Fruit fly (Drosophila melanogaster) whole organism, embryonic: Measurements from ENCODE around the gene Hr83.

Experiments used
- Abd-B ChIP-seq: fragments of 200-800 bp; sonication (Bioruptor generic); optimal IDR thresholded peaks from 2 replicates; lab custom pipeline; 2018; ENCODE audit warnings: missing biosample characterization, mild to moderate bottlenecking, missing genetic modification characterization, moderate library complexity
- CG10543 ChIP-seq: fragments of 200-800 bp; sonication (Bioruptor generic); optimal IDR thresholded peaks from 3 replicates; lab custom pipeline; 2017; ENCODE audit warnings: missing biosample characterization, mild to moderate bottlenecking, missing genetic modification characterization, moderate library complexity
- CG11504 ChIP-seq: fragments of 200-800 bp; sonication (Bioruptor generic); optimal IDR thresholded peaks from 3 replicates; lab custom pipeline; 2019; ENCODE audit warnings: missing biosample characterization, mild to moderate bottlenecking, missing genetic modification characterization, moderate library complexity
- CG12071 ChIP-seq: fragments of 200-800 bp; sonication (Bioruptor generic); optimal IDR thresholded peaks from 3 replicates; lab custom pipeline; 2018; ENCODE audit warnings: missing biosample characterization, mild to moderate bottlenecking, missing genetic modification characterization
- CG12236 ChIP-seq: fragments of 200-800 bp; sonication (Bioruptor generic); optimal IDR thresholded peaks from 2 replicates; lab custom pipeline; 2016; ENCODE audit warnings: missing biosample characterization, missing genetic modification characterization
- CG12659 ChIP-seq: fragments of 200-800 bp; sonication (Bioruptor generic); optimal IDR thresholded peaks from 3 replicates; lab custom pipeline; 2017; ENCODE audit warnings: mild to moderate bottlenecking, missing biosample characterization, missing genetic modification reagents, missing genetic modification characterization
- CG13296 ChIP-seq: fragments of 200-800 bp; sonication (Bioruptor generic); optimal IDR thresholded peaks from 3 replicates; lab custom pipeline; 2018; ENCODE audit warnings: missing biosample characterization, mild to moderate bottlenecking, missing genetic modification characterization
- CG17359 ChIP-seq: fragments of 200-800 bp; sonication (Bioruptor generic); optimal IDR thresholded peaks from 3 replicates; lab custom pipeline; 2018; ENCODE audit warnings: missing biosample characterization, mild to moderate bottlenecking, missing genetic modification characterization, moderate library complexity
- CG17568 ChIP-seq: fragments of 200-800 bp; sonication (Bioruptor generic); optimal IDR thresholded peaks from 2 replicates; lab custom pipeline; 2018; ENCODE audit warnings: missing biosample characterization, mild to moderate bottlenecking, missing genetic modification characterization, moderate library complexity
- CG18011 ChIP-seq: fragments of 200-800 bp; sonication (Bioruptor generic); optimal IDR thresholded peaks from 2 replicates; lab custom pipeline; 2017; ENCODE audit warnings: missing biosample characterization, missing genetic modification characterization, mild to moderate bottlenecking, moderate library complexity, missing genotype
- CG1832 ChIP-seq: fragments of 200-800 bp; sonication (Bioruptor generic); optimal IDR thresholded peaks from 2 replicates; lab custom pipeline; 2017; ENCODE audit warnings: missing biosample characterization, mild to moderate bottlenecking, missing genetic modification characterization, inconsistent platforms
- CG31388 ChIP-seq: fragments of 200-800 bp; sonication (Bioruptor generic); optimal IDR thresholded peaks from 2 replicates; lab custom pipeline; 2016; ENCODE audit warnings: missing biosample characterization, missing genetic modification characterization
- CG3838 ChIP-seq: fragments of 200-800 bp; sonication (Bioruptor generic); optimal IDR thresholded peaks from 3 replicates; lab custom pipeline; 2016; ENCODE audit warnings: missing biosample characterization, missing genetic modification characterization
- CG3847 ChIP-seq: fragments of 200-800 bp; sonication (Bioruptor generic); IDR thresholded peaks from 2 replicates; pipeline ENCODE4 v1.3.6; 2022; ENCODE audit warnings: missing biosample characterization, missing genetic modification characterization
- CG4617 ChIP-seq: fragments of 200-800 bp; sonication (Bioruptor generic); optimal IDR thresholded peaks from 3 replicates; lab custom pipeline; 2016; ENCODE audit warnings: missing biosample characterization, missing genetic modification characterization, borderline replicate concordance
- CG6689 ChIP-seq: fragments of 200-800 bp; sonication (Bioruptor generic); IDR thresholded peaks from 2 replicates; pipeline ENCODE4 v1.3.6; 2022; ENCODE audit warnings: missing biosample characterization, missing genetic modification characterization
- CG6791 ChIP-seq: fragments of 200-800 bp; sonication (Bioruptor generic); IDR thresholded peaks from 3 replicates; pipeline ENCODE4 v1.3.6; 2022; ENCODE audit warnings: missing biosample characterization, missing genetic modification characterization; ENCODE audit not compliant: partially characterized antibody
- CG7556 ChIP-seq: fragments of 200-800 bp; sonication (Bioruptor generic); optimal IDR thresholded peaks from 2 replicates; lab custom pipeline; 2017; ENCODE audit warnings: missing biosample characterization, mild to moderate bottlenecking, missing genetic modification characterization
- CG9437 ChIP-seq: fragments of 200-800 bp; sonication (Bioruptor generic); optimal IDR thresholded peaks from 2 replicates; lab custom pipeline; 2018; ENCODE audit warnings: missing biosample characterization, mild to moderate bottlenecking, missing genetic modification characterization
- CG9876 ChIP-seq: fragments of 200-800 bp; sonication (Bioruptor generic); optimal IDR thresholded peaks from 2 replicates; lab custom pipeline; 2016; ENCODE audit warnings: missing biosample characterization, missing genetic modification characterization
- CTCF ChIP-seq: fragments of 200-800 bp; sonication (Bioruptor generic); optimal IDR thresholded peaks from 2 replicates; lab custom pipeline; 2017; ENCODE audit warnings: missing biosample characterization, mild to moderate bottlenecking, missing genetic modification characterization, moderate library complexity
- Dip2 ChIP-seq: fragments of 200-800 bp; sonication (Bioruptor generic); IDR thresholded peaks from 2 replicates; pipeline ENCODE4 v1.3.6; 2022; ENCODE audit warnings: missing biosample characterization, missing genetic modification characterization
- Dll ChIP-seq: fragments of 200-800 bp; sonication (Bioruptor generic); IDR thresholded peaks from 4 replicates; pipeline ENCODE4 v1.3.6; 2022; ENCODE audit warnings: missing biosample characterization, missing genetic modification characterization; ENCODE audit not compliant: partially characterized antibody
- Dp ChIP-seq: fragments of 200-800 bp; sonication (Bioruptor generic); optimal IDR thresholded peaks from 2 replicates; lab custom pipeline; 2018; ENCODE audit warnings: missing biosample characterization, mild to moderate bottlenecking, missing genetic modification characterization, moderate library complexity
- Elba2 ChIP-seq: fragments of 200-800 bp; sonication (Bioruptor generic); optimal IDR thresholded peaks from 3 replicates; lab custom pipeline; 2016; ENCODE audit warnings: missing biosample characterization, missing genetic modification characterization
- Fer2 ChIP-seq: fragments of 200-800 bp; sonication (Bioruptor generic); optimal IDR thresholded peaks from 2 replicates; lab custom pipeline; 2018; ENCODE audit warnings: missing biosample characterization, mild to moderate bottlenecking, missing genetic modification characterization, moderate library complexity
- GATAe ChIP-seq: fragments of 200-800 bp; sonication (Bioruptor generic); conservative IDR thresholded peaks from 2 replicates; pipeline ENCODE4 v1.3.6; 2022; ENCODE audit warnings: missing biosample characterization, missing genetic modification characterization
- Hand ChIP-seq: fragments of 200-800 bp; sonication (Bioruptor generic); optimal IDR thresholded peaks from 2 replicates; lab custom pipeline; 2017; ENCODE audit warnings: mild to moderate bottlenecking, missing biosample characterization, missing genetic modification reagents, missing genetic modification characterization
- Hmr ChIP-seq: fragments of 200-800 bp; sonication (Bioruptor generic); optimal IDR thresholded peaks from 3 replicates; lab custom pipeline; 2017; ENCODE audit warnings: mild to moderate bottlenecking, missing biosample characterization, missing genetic modification reagents, missing genetic modification characterization
- Hr3 ChIP-seq: fragments of 200-800 bp; sonication (Bioruptor generic); optimal IDR thresholded peaks from 3 replicates; lab custom pipeline; 2016; ENCODE audit warnings: missing biosample characterization, missing genetic modification characterization
- Lhr ChIP-seq: fragments of 200-800 bp; sonication (Bioruptor generic); optimal IDR thresholded peaks from 3 replicates; lab custom pipeline; 2017; ENCODE audit warnings: mild to moderate bottlenecking, missing biosample characterization, missing genetic modification reagents, missing genetic modification characterization
- NfI ChIP-seq: fragments of 200-800 bp; sonication (Bioruptor generic); optimal IDR thresholded peaks from 3 replicates; lab custom pipeline; 2018; ENCODE audit warnings: missing biosample characterization, mild to moderate bottlenecking, missing genetic modification characterization, moderate library complexity
- Trl ChIP-seq, 3 experiments: fragments of >200 bp in 2 of 3; fragments of 200-800 bp in 1 of 3; sonication (Bioruptor generic) in 1 of 3; optimal IDR thresholded peaks; 2 replicates in 1 of 3; 3 replicates in 2 of 3; lab custom pipeline; 2016 to 2017; ENCODE audit warnings: missing biosample characterization in 1 of 3, missing genetic modification characterization in 1 of 3
- aop ChIP-seq: fragments of 200-800 bp; sonication (Bioruptor generic); IDR thresholded peaks from 2 replicates; pipeline ENCODE4 v1.3.6; 2022; ENCODE audit warnings: missing biosample characterization, missing genetic modification characterization
- dimm ChIP-seq: fragments of 200-800 bp; sonication (Bioruptor generic); IDR thresholded peaks from 2 replicates; pipeline ENCODE4 v1.3.6; 2022; ENCODE audit warnings: missing biosample characterization, missing genetic modification characterization
- fu2 ChIP-seq: fragments of 200-800 bp; sonication (Bioruptor generic); optimal IDR thresholded peaks from 2 replicates; lab custom pipeline; 2016; ENCODE audit warnings: missing biosample characterization, missing genetic modification characterization
- gcm2 ChIP-seq: fragments of 200-800 bp; sonication (Bioruptor generic); optimal IDR thresholded peaks from 2 replicates; lab custom pipeline; 2016; ENCODE audit warnings: missing biosample characterization, missing genetic modification characterization
- jigr1 ChIP-seq: fragments of 200-800 bp; sonication (Bioruptor generic); IDR thresholded peaks from 3 replicates; pipeline ENCODE4 v1.3.6; 2022; ENCODE audit warnings: missing biosample characterization, missing genetic modification characterization
- jing ChIP-seq: fragments of 200-800 bp; sonication (Bioruptor generic); optimal IDR thresholded peaks from 2 replicates; lab custom pipeline; 2018; ENCODE audit warnings: missing biosample characterization, mild to moderate bottlenecking, missing genetic modification characterization
- lab ChIP-seq: fragments of 200-800 bp; sonication (Bioruptor generic); optimal IDR thresholded peaks from 3 replicates; lab custom pipeline; 2017; ENCODE audit warnings: missing biosample characterization, missing genetic modification characterization, mild to moderate bottlenecking, moderate library complexity, missing genetic modification reagents
- oc ChIP-seq: fragments of 200-800 bp; sonication (Bioruptor generic); optimal IDR thresholded peaks from 2 replicates; lab custom pipeline; 2018; ENCODE audit warnings: missing biosample characterization, mild to moderate bottlenecking, missing genetic modification characterization, moderate library complexity
- onecut ChIP-seq: fragments of 200-800 bp; sonication (Bioruptor generic); IDR thresholded peaks from 2 replicates; pipeline ENCODE4 v1.3.6; 2022; ENCODE audit warnings: missing biosample characterization, missing genetic modification characterization
- pho ChIP-seq: fragments of 200-800 bp; sonication (Bioruptor generic); optimal IDR thresholded peaks from 2 replicates; lab custom pipeline; 2016; ENCODE audit warnings: missing biosample characterization, missing genetic modification characterization
- prd ChIP-seq, 3 experiments: fragments of >200 bp in 2 of 3; fragments of 200-800 bp in 1 of 3; sonication (Bioruptor generic) in 1 of 3; optimal IDR thresholded peaks in 2 of 3; IDR thresholded peaks in 1 of 3; 2 replicates in 2 of 3; 3 replicates in 1 of 3; pipeline versions ENCODE4 v1.3.6 to Lab custom; 2017 to 2022; ENCODE audit warnings: missing biosample characterization in 1 of 3, missing genetic modification characterization in 1 of 3
- salm ChIP-seq: fragments of 200-800 bp; sonication (Bioruptor generic); optimal IDR thresholded peaks from 2 replicates; lab custom pipeline; 2018; ENCODE audit warnings: missing biosample characterization, mild to moderate bottlenecking, missing genetic modification characterization
- scrt ChIP-seq: fragments of 200-800 bp; sonication (Bioruptor generic); optimal IDR thresholded peaks from 2 replicates; lab custom pipeline; 2018; ENCODE audit warnings: missing biosample characterization, mild to moderate bottlenecking, missing genetic modification characterization, moderate library complexity
- slou ChIP-seq: fragments of 200-800 bp; sonication (Bioruptor generic); optimal IDR thresholded peaks from 3 replicates; lab custom pipeline; 2016; ENCODE audit warnings: missing biosample characterization, missing genetic modification characterization
- zen2 ChIP-seq: fragments of 200-800 bp; sonication (Bioruptor generic); IDR thresholded peaks from 3 replicates; pipeline ENCODE4 v1.3.6; 2022; ENCODE audit warnings: missing biosample characterization, missing genetic modification characterization; ENCODE audit not compliant: partially characterized antibody

Hr83 gene

DNA sequence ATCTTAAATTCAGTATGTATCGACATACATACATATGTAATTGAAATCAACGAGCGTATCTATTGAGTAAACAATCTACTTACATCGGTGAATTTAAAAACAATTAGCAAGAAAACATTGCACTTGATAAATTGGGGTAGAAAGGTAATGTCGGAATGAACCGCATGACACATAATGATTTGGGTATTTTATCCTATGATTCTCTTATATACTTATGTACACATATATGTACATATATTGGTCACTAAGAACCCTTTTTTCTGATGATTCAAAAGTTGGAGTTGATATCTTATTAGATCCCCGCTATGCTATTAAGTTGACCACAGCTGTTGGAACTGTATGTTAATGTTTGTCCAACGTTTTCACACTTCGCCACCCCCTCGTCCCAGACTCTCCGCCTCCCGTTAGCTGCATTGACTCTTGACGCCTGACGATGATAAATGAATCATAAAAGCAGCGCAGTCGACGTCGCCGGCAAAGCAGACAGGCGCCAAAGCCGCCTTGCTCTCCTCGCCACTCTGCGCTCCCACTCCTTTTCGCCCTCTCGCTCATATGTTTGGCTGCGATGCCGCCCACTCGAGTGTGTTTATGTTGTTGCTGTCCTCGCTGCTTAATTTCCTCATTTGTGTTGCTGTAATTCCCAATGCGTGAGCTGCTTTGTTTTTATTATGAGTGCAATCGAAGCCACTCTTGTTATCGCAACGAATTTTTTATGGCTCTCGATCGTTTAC is 4.0 kb downstream of the Hr83 start (continued):
- TF ChIP-seq Hr3 (GFP tag; lab: Kevin White, UChicago) (no peak), CG7556 (GFP tag; lab: Kevin White, UChicago) (peak; percentile 21), Lhr (GFP tag; lab: Kevin White, UChicago) (no peak), salm (tag; lab: Kevin White, UChicago) (peak; percentile 4), CG9876 (no peak), dimm (GFP tag; lab: Robert Waterston, UW) (no peak), Hmr (GFP tag; lab: Kevin White, UChicago) (no peak), Dll (no peak), onecut (GFP tag; lab: Robert Waterston, UW) (no peak), oc (no peak), prd (optimal IDR thresholded peaks at IDR 0.05; lab: Kevin White, UChicago) (no peak), prd (GFP tag; IDR thresholded peaks at IDR 0.05; lab: Robert Waterston, UW) (no peak; the same call in 2 of the 3 replicates), Dp (GFP tag; lab: Kevin White, UChicago) (no peak), jigr1 (GFP tag; lab: Robert Waterston, UW) (no peak), gcm2 (GFP tag; lab: Kevin White, UChicago) (no peak), CG18011 (GFP tag; lab: Kevin White, UChicago) (no peak), CG6689 (peak; percentile 39; the same call in 1 of the 2 replicates), Trl (optimal IDR thresholded peaks at IDR 0.05; lab: Kevin White, UChicago) (peak in 1 of 2 experiments; percentile 37), Trl (GFP tag; optimal IDR thresholded peaks at IDR 0.05; lab: Kevin White, UChicago) (no peak), slou (GFP tag; lab: Kevin White, UChicago) (no peak), CTCF (GFP tag; lab: Kevin White, UChicago) (no peak), CG17359 (peak; percentile 48), GATAe (GFP tag; lab: Robert Waterston, UW) (no peak), Fer2 (tag; lab: Kevin White, UChicago) (no peak), CG13296 (GFP tag; lab: Kevin White, UChicago) (peak; percentile 15), CG12071 (GFP tag; lab: Kevin White, UChicago) (peak; percentile 8), fu2 (GFP tag; lab: Kevin White, UChicago) (no peak), NfI (GFP tag; lab: Kevin White, UChicago) (peak; percentile 12), pho (GFP tag; lab: Kevin White, UChicago) (no peak), CG9437 (GFP tag; lab: Kevin White, UChicago) (peak; percentile 48), Elba2 (GFP tag; lab: Kevin White, UChicago) (no peak), zen2 (GFP tag; lab: Robert Waterston, UW) (no peak), CG17568 (peak; percentile 7), CG31388 (no peak), aop (GFP tag; lab: Robert Waterston, UW) (no peak), CG4617 (GFP tag; lab: Kevin White, UChicago) (no peak), CG6791 (GFP tag; lab: Robert Waterston, UW) (no peak), Hand (GFP tag; lab: Kevin White, UChicago) (no peak), CG11504 (tag; lab: Kevin White, UChicago) (peak; percentile 72), Abd-B (GFP tag; lab: Kevin White, UChicago) (no peak), jing (GFP tag; lab: Kevin White, UChicago) (no peak), CG3838 (no peak), CG3847 (GFP tag; lab: Robert Waterston, UW) (no peak), CG12659 (GFP tag; lab: Kevin White, UChicago) (no peak), CG12236 (no peak), CG10543 (GFP tag; lab: Kevin White, UChicago) (no peak), CG1832 (no peak), lab (GFP tag; lab: Kevin White, UChicago) (no peak), scrt (GFP tag; lab: Kevin White, UChicago) (no peak), Dip2 (GFP tag; lab: Robert Waterston, UW) (no peak)
